Worm (Caenorhabditis elegans) whole organism, young adult: Measurements from ENCODE around the gene vps-60.

ENCODE experiments used
- D2030.7 ChIP-seq: fragments of 200-800 bp; sonication (Bioruptor generic); IDR thresholded peaks from 2 replicates; pipeline ENCODE4 v1.3.6; 2022; ENCODE audit warnings: missing genetic modification reagents, missing genetic modification characterization, missing compliant biosample characterization
- Y67H2A.10 ChIP-seq: fragments of 200-800 bp; sonication (Bioruptor generic); conservative IDR thresholded peaks from 2 replicates; pipeline ENCODE4 v1.3.6; 2022; ENCODE audit warnings: missing genetic modification reagents, missing genetic modification characterization, missing compliant biosample characterization
- Y79H2A.3 ChIP-seq: fragments of 200-800 bp; sonication (Bioruptor generic); conservative IDR thresholded peaks from 2 replicates; pipeline ENCODE4 v1.3.6; 2022; ENCODE audit warnings: missing genetic modification reagents, missing genetic modification characterization, missing compliant biosample characterization
- aptf-3 ChIP-seq: fragments of 200-800 bp; sonication (Bioruptor generic); IDR thresholded peaks from 2 replicates; pipeline ENCODE4 v1.3.6; 2022; ENCODE audit warnings: missing genetic modification characterization, missing compliant biosample characterization
- bed-2 ChIP-seq: fragments of 200-800 bp; sonication (Bioruptor generic); IDR thresholded peaks from 2 replicates; pipeline ENCODE4 v1.3.6; 2022; ENCODE audit warnings: missing genetic modification reagents, missing genetic modification characterization, missing compliant biosample characterization
- ceh-58 ChIP-seq: fragments of 200-800 bp; sonication (Bioruptor generic); IDR thresholded peaks from 2 replicates; pipeline ENCODE4 v1.3.6; 2022; ENCODE audit warnings: missing genetic modification characterization, missing compliant biosample characterization
- chd-7 ChIP-seq: sonication (generic microtip); optimal IDR thresholded peaks from 2 replicates; lab custom pipeline; 2016; ENCODE audit warnings: mild to moderate bottlenecking, missing genetic modification characterization, moderate library complexity, missing compliant biosample characterization
- dox-1 ChIP-seq: fragments of 200-800 bp; sonication (Bioruptor generic); IDR thresholded peaks from 2 replicates; pipeline ENCODE4 v1.3.6; 2022; ENCODE audit warnings: missing genetic modification reagents, missing genetic modification characterization, missing compliant biosample characterization
- egl-44 ChIP-seq: fragments of 200-800 bp; sonication (Bioruptor generic); IDR thresholded peaks from 2 replicates; pipeline ENCODE4 v1.3.6; 2022; ENCODE audit warnings: missing genetic modification reagents, missing genetic modification characterization, missing compliant biosample characterization
- him-1 ChIP-seq: sonication (generic microtip); optimal IDR thresholded peaks from 2 replicates; lab custom pipeline; 2016; ENCODE audit warnings: missing genotype, missing genetic modification reagents, missing genetic modification characterization, missing compliant biosample characterization
- hlh-26 ChIP-seq: fragments of 200-800 bp; sonication (Bioruptor generic); conservative IDR thresholded peaks from 2 replicates; pipeline ENCODE4 v1.3.6; 2022; ENCODE audit warnings: missing genetic modification reagents, missing genetic modification characterization, missing compliant biosample characterization
- lin-35 ChIP-seq, 3 experiments: fragments of 150-350 bp in 2 of 3; sonication (generic microtip) in 1 of 3; optimal IDR thresholded peaks; 2 replicates each; lab custom pipeline; 2014 to 2018; ENCODE audit warnings: missing biosample characterization in 3 of 3, missing genetic modification characterization in 3 of 3, missing genetic modification reagents in 3 of 3
- lin-54 ChIP-seq: fragments of 200-800 bp; sonication (Bioruptor generic); optimal IDR thresholded peaks from 2 replicates; lab custom pipeline; 2018; ENCODE audit warnings: mild to moderate bottlenecking, missing genetic modification characterization, missing compliant biosample characterization
- madf-6 ChIP-seq: fragments of 200-800 bp; sonication (Bioruptor generic); IDR thresholded peaks from 2 replicates; pipeline ENCODE4 v1.3.6; 2022; ENCODE audit warnings: missing genetic modification reagents, missing genetic modification characterization, missing compliant biosample characterization
- mel-28 ChIP-seq: sonication (generic microtip); optimal IDR thresholded peaks from 2 replicates; lab custom pipeline; 2016; ENCODE audit warnings: borderline replicate concordance, mild to moderate bottlenecking, missing genetic modification characterization, missing compliant biosample characterization
- nhr-80 ChIP-seq: sonication (generic microtip); optimal IDR thresholded peaks from 2 replicates; lab custom pipeline; 2016; ENCODE audit warnings: missing genetic modification characterization, missing compliant biosample characterization
- pha-4 ChIP-seq: fragments of 150-350 bp; sonication (generic microtip); optimal IDR thresholded peaks from 2 replicates; lab custom pipeline; 2014; ENCODE audit warnings: missing biosample characterization, missing genetic modification reagents, missing genetic modification characterization
- repo-1 ChIP-seq: sonication (generic microtip); optimal IDR thresholded peaks from 2 replicates; lab custom pipeline; 2017; ENCODE audit warnings: mild to moderate bottlenecking, missing genetic modification characterization, missing compliant biosample characterization
- snpc-3.4 ChIP-seq: sonication (generic microtip); optimal IDR thresholded peaks from 2 replicates; lab custom pipeline; 2017; ENCODE audit warnings: missing genetic modification characterization, mild to moderate bottlenecking, missing compliant biosample characterization, antibody characterized with exemption, moderate library complexity, missing genotype, missing genetic modification reagents
- snpc-4 ChIP-seq, 5 experiments: fragments of 150-350 bp in 1 of 5; sonication (generic microtip) in 4 of 5; optimal IDR thresholded peaks; 2 replicates each; lab custom pipeline; 2014 to 2018; ENCODE audit warnings: missing genetic modification characterization in 5 of 5, missing biosample characterization in 3 of 5, antibody characterized with exemption in 2 of 5, mild to moderate bottlenecking in 2 of 5, missing compliant biosample characterization in 2 of 5, missing genotype in 2 of 5, moderate library complexity in 2 of 5, missing genetic modification reagents in 1 of 5
- tbp1 ChIP-seq: fragments of 200-800 bp; sonication (Bioruptor generic); optimal IDR thresholded peaks from 2 replicates; lab custom pipeline; 2018; ENCODE audit warnings: mild to moderate bottlenecking, missing genetic modification characterization, missing compliant biosample characterization
- tlf-1 ChIP-seq: fragments of 200-800 bp; sonication (Bioruptor generic); optimal IDR thresholded peaks from 2 replicates; lab custom pipeline; 2018; ENCODE audit warnings: mild to moderate bottlenecking, missing genetic modification characterization, missing compliant biosample characterization
- zfh-2 ChIP-seq: fragments of 200-800 bp; sonication (Bioruptor generic); conservative IDR thresholded peaks from 2 replicates; pipeline ENCODE4 v1.3.6; 2022; ENCODE audit warnings: missing genetic modification reagents, missing genetic modification characterization, missing compliant biosample characterization

vps-60 gene

ce11 chrV:8599957-8600356 lies 6.0 kb downstream of the vps-60 start (continued):
- no peak for TF ChIP-seq Y67H2A.10 (GFP tag; lab: Robert Waterston, UW)
- no peak for TF ChIP-seq zfh-2 (GFP tag; lab: Robert Waterston, UW)
- TF ChIP-seq dox-1 (GFP tag; lab: Robert Waterston, UW) = no peak
- no peak for TF ChIP-seq bed-2
- TF ChIP-seq, all 124 proteins: peak for 0

- TF ChIP-seq Y79H2A.3 (GFP tag; lab: Robert Waterston, UW) = no peak
- TF ChIP-seq, all 124 proteins: peak for 0
Measured at ce11 chrV:8599192-8599591, 6.7 kb downstream of the vps-60 start, which contains the start of gene F41E6.7. Gene F41E6.7, minus strand, starts transcription at chrV:8599292.

ce11 chrV:8594105-8594964 lies 11.6 kb downstream of the vps-60 start, which contains the start of gene tag-196:
Gene tag-196, plus strand, starts transcription at chrV:8594914.
- TF ChIP-seq egl-44 (GFP tag; lab: Robert Waterston, UW) = 0 out of 2 replicates have a peak, but pooled peaks have one; percentile 14
- no peak for TF ChIP-seq repo-1 (tag; lab: Kevin White, UChicago)

- TF ChIP-seq lin-54 (no peak), madf-6 (GFP tag; lab: Robert Waterston, UW) (no peak), egl-44 (GFP tag; lab: Robert Waterston, UW) (no peak), him-1 (tag; lab: Kevin White, UChicago) (no peak), hlh-26 (GFP tag; lab: Robert Waterston, UW) (no peak)
Measured at ce11 chrV:8592691-8593307, 13.1 kb downstream of the vps-60 start.

ce11 chrV:8588079-8588478 lies 17.8 kb downstream of the vps-60 start, which contains the start of gene C10B5.3:
Gene C10B5.3, minus strand, starts transcription at chrV:8588179.
- TF ChIP-seq madf-6 (GFP tag; lab: Robert Waterston, UW) (no peak), tlf-1 (GFP tag; lab: Kevin White, UChicago) (no peak), pha-4 (no peak)
- TF ChIP-seq, all 124 proteins: peak for 0

ce11 chrV:8586920-8587319 lies 19.0 kb downstream of the vps-60 start:
- TF ChIP-seq ceh-58 (GFP tag; lab: Robert Waterston, UW) (no peak), D2030.7 (GFP tag; lab: Robert Waterston, UW) (no peak), hlh-26 (GFP tag; lab: Robert Waterston, UW) (no peak), lin-35 (GFP tag; optimal IDR thresholded peaks at IDR 0.05; lab: Kevin White, UChicago) (no peak), nhr-80 (tag; lab: Kevin White, UChicago) (peak; percentile 56), snpc-4 (GFP tag; optimal IDR thresholded peaks at IDR 0.05; lab: Kevin White, UChicago) (no peak), snpc-4 (tag; optimal IDR thresholded peaks at IDR 0.05; lab: Kevin White, UChicago) (peak in 1 of 4 experiments; percentile 46), tbp1 (GFP tag; lab: Kevin White, UChicago) (no peak), zfh-2 (GFP tag; lab: Robert Waterston, UW) (no peak)

- TF ChIP-seq tbp1 (GFP tag; lab: Kevin White, UChicago) (no peak), snpc-3.4 (tag; lab: Kevin White, UChicago) (no peak), aptf-3 (GFP tag; lab: Robert Waterston, UW) (no peak), chd-7 (no peak), mel-28 (tag; lab: Kevin White, UChicago) (no peak)
Measured at ce11 chrV:8586472-8586871, 19.5 kb downstream of the vps-60 start.
